Worm (Caenorhabditis elegans): Measurements from ENCODE around the gene gsp-1.

Gene gsp-1

DNA sequence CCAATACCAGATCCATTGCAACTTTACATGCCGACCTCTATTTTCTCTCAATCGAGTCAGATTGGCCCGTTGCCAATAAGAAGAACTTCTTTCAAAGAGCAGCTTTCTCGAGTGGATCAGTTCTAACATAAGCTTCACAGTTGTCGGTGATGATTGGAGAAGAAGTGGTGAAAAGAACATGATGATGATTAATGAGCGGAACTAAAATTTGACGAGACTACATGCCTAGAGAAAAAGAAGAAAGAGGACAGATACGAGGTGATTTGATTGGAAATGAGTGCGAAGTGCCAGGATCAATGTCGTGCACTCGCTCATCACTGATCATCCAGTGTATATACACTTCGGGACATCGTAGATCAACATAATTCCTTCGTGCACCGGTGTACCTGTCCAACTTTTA lies 45.4 kb downstream of the gsp-1 start:
- TF ChIP-seq Y55F3AM.14 (GFP tag; optimal IDR thresholded peaks at IDR 0.05) (no peak), lin-11 (tag; optimal IDR thresholded peaks at IDR 0.05) (no peak), R02D3.7 (tag; optimal IDR thresholded peaks at IDR 0.05) (no peak), nhr-12 (tag; optimal IDR thresholded peaks at IDR 0.05) (no peak), blmp-1 (tag; optimal IDR thresholded peaks at IDR 0.05; ENCODE audit: insufficient read depth) (no peak), ceh-82 (tag; optimal IDR thresholded peaks at IDR 0.05) (no peak), fos-1 (tag; optimal IDR thresholded peaks at IDR 0.05) (peak; percentile 1), nhr-11 (tag; optimal IDR thresholded peaks at IDR 0.05) (no peak), nhr-6 (tag; optimal IDR thresholded peaks at IDR 0.05) (peak; percentile 15), ztf-11 (tag; optimal IDR thresholded peaks at IDR 0.05) (no peak), F13H6.1 (tag; optimal IDR thresholded peaks at IDR 0.05) (peak; percentile 87), sem-4 (tag; optimal IDR thresholded peaks at IDR 0.05) (peak; percentile 79), unc-55 (GFP tag; optimal IDR thresholded peaks at IDR 0.05) (no peak), nhr-77 (tag; optimal IDR thresholded peaks at IDR 0.05) (no peak), dmd-4 (tag; optimal IDR thresholded peaks at IDR 0.05) (no peak), aly-2 (tag; optimal IDR thresholded peaks at IDR 0.05) (no peak), elt-3 (tag; optimal IDR thresholded peaks at IDR 0.05) (no peak), mab-5 (tag; optimal IDR thresholded peaks at IDR 0.05) (peak; percentile 83), C34F6.9 (tag; optimal IDR thresholded peaks at IDR 0.05) (peak; percentile 27), nhr-10 (tag; optimal IDR thresholded peaks at IDR 0.05) (no peak), nhr-21 (tag; optimal IDR thresholded peaks at IDR 0.05) (peak; percentile 44), unc-39 (tag; optimal IDR thresholded peaks at IDR 0.05) (no peak), ztf-4 (tag; optimal IDR thresholded peaks at IDR 0.05) (no peak), skn-1 (tag; optimal IDR thresholded peaks at IDR 0.05) (no peak), lsy-2 (tag; optimal IDR thresholded peaks at IDR 0.05) (peak in 1 of 2 experiments; percentile 66), egl-27 (tag; optimal IDR thresholded peaks at IDR 0.05) (peak; percentile 73), nhr-129 (tag; optimal IDR thresholded peaks at IDR 0.05) (peak; percentile 65), unc-62 (GFP tag; optimal IDR thresholded peaks at IDR 0.05) (peak; percentile 70), lin-13 (GFP tag; optimal IDR thresholded peaks at IDR 0.05) (no peak), lin-39 (tag; optimal IDR thresholded peaks at IDR 0.05) (no peak), sma-9 (GFP tag; optimal IDR thresholded peaks at IDR 0.05) (peak; percentile 94), sma-9 (tag; optimal IDR thresholded peaks at IDR 0.05) (peak; percentile 65)

ce11 chrV:10729456-10729904 lies 47.3 kb downstream of the gsp-1 start:
- TF ChIP-seq ZK546.5 (tag; optimal IDR thresholded peaks at IDR 0.05) (no peak), lin-39 (tag; optimal IDR thresholded peaks at IDR 0.05) (no peak), mdl-1 (tag; optimal IDR thresholded peaks at IDR 0.05) (peak in 1 of 2 experiments; percentile 56), sma-9 (GFP tag; optimal IDR thresholded peaks at IDR 0.05) (peak; percentile 93), sma-9 (tag; optimal IDR thresholded peaks at IDR 0.05) (no peak), nhr-25 (tag; optimal IDR thresholded peaks at IDR 0.05) (peak; percentile 75), ztf-11 (tag; optimal IDR thresholded peaks at IDR 0.05) (no peak), unc-62 (GFP tag; optimal IDR thresholded peaks at IDR 0.05) (no peak), nhr-11 (tag; optimal IDR thresholded peaks at IDR 0.05) (no peak), C34F6.9 (tag; optimal IDR thresholded peaks at IDR 0.05) (no peak), nhr-77 (tag; optimal IDR thresholded peaks at IDR 0.05) (no peak), peb-1 (tag; optimal IDR thresholded peaks at IDR 0.05) (no peak), nhr-129 (tag; optimal IDR thresholded peaks at IDR 0.05) (peak; percentile 71), unc-55 (GFP tag; optimal IDR thresholded peaks at IDR 0.05) (no peak), ceh-82 (tag; optimal IDR thresholded peaks at IDR 0.05) (no peak), zag-1 (tag; optimal IDR thresholded peaks at IDR 0.05) (no peak), elt-3 (tag; optimal IDR thresholded peaks at IDR 0.05) (no peak), egl-27 (tag; optimal IDR thresholded peaks at IDR 0.05) (peak; percentile 74), nhr-12 (tag; optimal IDR thresholded peaks at IDR 0.05) (no peak), nhr-21 (tag; optimal IDR thresholded peaks at IDR 0.05) (peak; percentile 25), F13H6.1 (tag; optimal IDR thresholded peaks at IDR 0.05) (peak; percentile 60), ztf-1 (GFP tag; conservative IDR thresholded peaks at IDR 0.05) (no peak), skn-1 (tag; optimal IDR thresholded peaks at IDR 0.05) (no peak), lin-11 (tag; optimal IDR thresholded peaks at IDR 0.05) (no peak), nhr-23 (tag; optimal IDR thresholded peaks at IDR 0.05) (no peak), sma-3 (GFP tag; optimal IDR thresholded peaks at IDR 0.05) (peak; percentile 72), ztf-4 (tag; optimal IDR thresholded peaks at IDR 0.05) (no peak), unc-39 (tag; optimal IDR thresholded peaks at IDR 0.05) (no peak), ceh-16 (tag; optimal IDR thresholded peaks at IDR 0.05) (no peak), aly-2 (tag; optimal IDR thresholded peaks at IDR 0.05) (no peak), dmd-4 (tag; optimal IDR thresholded peaks at IDR 0.05) (no peak), elt-1 (tag; optimal IDR thresholded peaks at IDR 0.05) (no peak), Y55F3AM.14 (GFP tag; optimal IDR thresholded peaks at IDR 0.05) (peak; percentile 78), sem-4 (tag; optimal IDR thresholded peaks at IDR 0.05) (no peak), lin-13 (GFP tag; optimal IDR thresholded peaks at IDR 0.05) (no peak), R02D3.7 (tag; optimal IDR thresholded peaks at IDR 0.05) (no peak), alr-1 (tag; optimal IDR thresholded peaks at IDR 0.05) (no peak), blmp-1 (tag; optimal IDR thresholded peaks at IDR 0.05; ENCODE audit: insufficient read depth) (peak; percentile 46), ama-1 (optimal IDR thresholded peaks at IDR 0.05) (no peak), snpc-4 (tag; optimal IDR thresholded peaks at IDR 0.05) (no peak), nhr-6 (tag; optimal IDR thresholded peaks at IDR 0.05) (no peak), lsy-2 (tag; optimal IDR thresholded peaks at IDR 0.05) (peak in 1 of 2 experiments; percentile 17), fos-1 (tag; optimal IDR thresholded peaks at IDR 0.05) (peak; percentile 23), crh-2 (tag; optimal IDR thresholded peaks at IDR 0.05) (peak; percentile 61), mbf-1 (tag; optimal IDR thresholded peaks at IDR 0.05) (no peak), nhr-237 (tag; optimal IDR thresholded peaks at IDR 0.05) (no peak), gmeb-1 (tag; optimal IDR thresholded peaks at IDR 0.05) (peak; percentile 34)

Data from whole organism, L2 larva.